Worm (Caenorhabditis elegans): ENCODE measurements around the gene scav-2.
A peak's percentile ranks its signal among the peaks of the same experiment; 100 is the strongest.

The scav-2 gene

ce11 chrIII:13555234-13555633, at the start of gene scav-2:
Gene scav-2, minus strand, starts transcription at chrIII:13555334.
- TF ChIP-seq hlh-13 (GFP tag; optimal IDR thresholded peaks at IDR 0.05) (no peak), hlh-30 (tag; optimal IDR thresholded peaks at IDR 0.05; ENCODE audit: insufficient read depth) (no peak), dmd-4 (tag; optimal IDR thresholded peaks at IDR 0.05; ENCODE audit: borderline replicate concordance) (no peak), pha-2 (tag; optimal IDR thresholded peaks at IDR 0.05) (no peak), mec-3 (tag; optimal IDR thresholded peaks at IDR 0.05; ENCODE audit: borderline replicate concordance) (no peak), unc-86 (tag; optimal IDR thresholded peaks at IDR 0.05) (no peak), F13H6.1 (tag; optimal IDR thresholded peaks at IDR 0.05) (no peak), lin-11 (tag; optimal IDR thresholded peaks at IDR 0.05) (no peak), ceh-30 (tag; optimal IDR thresholded peaks at IDR 0.05) (no peak), sdc-2 (tag; optimal IDR thresholded peaks at IDR 0.05) (no peak), ceh-45 (GFP tag; IDR thresholded peaks at IDR 0.05) (no peak), ceh-14 (tag; optimal IDR thresholded peaks at IDR 0.05) (no peak), fkh-10 (GFP tag; optimal IDR thresholded peaks at IDR 0.05) (no peak), eyg-1 (tag; optimal IDR thresholded peaks at IDR 0.05) (no peak), unc-42 (tag; optimal IDR thresholded peaks at IDR 0.05) (no peak), ceh-31 (tag; optimal IDR thresholded peaks at IDR 0.05) (no peak), ceh-2 (tag; optimal IDR thresholded peaks at IDR 0.05) (no peak), tbx-2 (tag; optimal IDR thresholded peaks at IDR 0.05) (no peak)

ce11 chrIII:13604834-13605233, 49.7 kb upstream of the scav-2 start:
- TF ChIP-seq elt-4 (tag; optimal IDR thresholded peaks at IDR 0.05): peak; percentile 48
- no peak for TF ChIP-seq K02D7.2 (tag; optimal IDR thresholded peaks at IDR 0.05)
- TF ChIP-seq nhr-232 (tag; optimal IDR thresholded peaks at IDR 0.05): no peak
- no peak for TF ChIP-seq dve-1 (tag; optimal IDR thresholded peaks at IDR 0.05)
- no peak for TF ChIP-seq ceh-14 (tag; optimal IDR thresholded peaks at IDR 0.05)
- TF ChIP-seq lin-11 (tag; optimal IDR thresholded peaks at IDR 0.05): no peak
- no peak for TF ChIP-seq sox-2 (GFP tag; IDR thresholded peaks at IDR 0.05)

- no peak for TF ChIP-seq ceh-24 (tag; optimal IDR thresholded peaks at IDR 0.05)
These were observed 45.1 kb upstream of the scav-2 start for ce11 chrIII:13600254-13600653.

- no peak for TF ChIP-seq sdc-2 (tag; optimal IDR thresholded peaks at IDR 0.05)
- TF ChIP-seq ets-4 (tag; optimal IDR thresholded peaks at IDR 0.05): no peak
- TF ChIP-seq mec-3 (tag; optimal IDR thresholded peaks at IDR 0.05; ENCODE audit: borderline replicate concordance): no peak
- TF ChIP-seq unc-3 (GFP tag; conservative IDR thresholded peaks at IDR 0.05): no peak
- TF ChIP-seq unc-3 (tag; optimal IDR thresholded peaks at IDR 0.05): no peak
- no peak for TF ChIP-seq pqm-1 (tag; optimal IDR thresholded peaks at IDR 0.05)
- no peak for TF ChIP-seq ttx-3 (tag; optimal IDR thresholded peaks at IDR 0.05)
- TF ChIP-seq zip-5 (tag; optimal IDR thresholded peaks at IDR 0.05): no peak
- TF ChIP-seq tbx-7 (tag; optimal IDR thresholded peaks at IDR 0.05): no peak
- TF ChIP-seq ceh-30 (tag; optimal IDR thresholded peaks at IDR 0.05): no peak
- TF ChIP-seq ceh-45 (GFP tag; IDR thresholded peaks at IDR 0.05): no peak
- no peak for TF ChIP-seq hlh-13 (GFP tag; optimal IDR thresholded peaks at IDR 0.05)
- no peak for TF ChIP-seq fax-1 (tag; optimal IDR thresholded peaks at IDR 0.05)
These were observed 26.6 kb upstream of the scav-2 start for ce11 chrIII:13581727-13582126.

- TF ChIP-seq K09A11.1 (tag; optimal IDR thresholded peaks at IDR 0.05; ENCODE audit: insufficient read depth) (no peak), nfya-1 (tag; optimal IDR thresholded peaks at IDR 0.05) (no peak), ztf-16 (tag; optimal IDR thresholded peaks at IDR 0.05) (no peak), elt-4 (tag; optimal IDR thresholded peaks at IDR 0.05) (no peak), hlh-6 (tag; optimal IDR thresholded peaks at IDR 0.05) (no peak), pqm-1 (tag; optimal IDR thresholded peaks at IDR 0.05) (no peak), odd-2 (tag; optimal IDR thresholded peaks at IDR 0.05) (no peak), lin-11 (tag; optimal IDR thresholded peaks at IDR 0.05) (no peak), ama-1 (optimal IDR thresholded peaks at IDR 0.05) (no peak), pax-1 (tag; optimal IDR thresholded peaks at IDR 0.05) (no peak)
These were observed 25.4 kb upstream of the scav-2 start, which contains the start of gene T05D4.5 for ce11 chrIII:13580538-13580937. Gene T05D4.5, plus strand, starts transcription at chrIII:13580838.

All from whole organism, late embryonic.